Fruit fly (Drosophila melanogaster) whole organism, embryonic: ENCODE data around the gene Rpn11.
A peak's percentile ranks its signal among the peaks of the same experiment; 100 is the strongest.

Source experiments
- Awh ChIP-seq: fragments of 200-800 bp; sonication (Bioruptor generic); IDR thresholded peaks from 2 replicates; pipeline ENCODE4, ENCODE4 v1.3.6; 2022; ENCODE audit warnings: missing biosample characterization, missing genetic modification characterization
- BEAF-32 ChIP-seq: fragments of 200-800 bp; sonication (Bioruptor generic); optimal IDR thresholded peaks from 3 replicates; lab custom pipeline; 2017; ENCODE audit warnings: missing biosample characterization, missing genetic modification characterization, mild to moderate bottlenecking, moderate library complexity, missing genetic modification reagents
- Bteb2 ChIP-seq: fragments of 200-800 bp; sonication (Bioruptor generic); optimal IDR thresholded peaks from 2 replicates; lab custom pipeline; 2016; ENCODE audit warnings: missing biosample characterization, missing genetic modification characterization
- CG10274 ChIP-seq: fragments of 200-800 bp; sonication (Bioruptor generic); optimal IDR thresholded peaks from 3 replicates; lab custom pipeline; 2017; ENCODE audit warnings: missing biosample characterization, mild to moderate bottlenecking, missing genetic modification characterization
- CG10462 ChIP-seq: fragments of 200-800 bp; sonication (Bioruptor generic); optimal IDR thresholded peaks from 2 replicates; lab custom pipeline; 2016; ENCODE audit warnings: missing biosample characterization, missing genetic modification characterization
- CG12391 ChIP-seq: fragments of 200-800 bp; sonication (Bioruptor generic); optimal IDR thresholded peaks from 3 replicates; lab custom pipeline; 2018; ENCODE audit warnings: missing biosample characterization, mild to moderate bottlenecking, missing genetic modification characterization, moderate library complexity
- CG13123 ChIP-seq: fragments of 200-800 bp; sonication (Bioruptor generic); optimal IDR thresholded peaks from 2 replicates; lab custom pipeline; 2016; ENCODE audit warnings: missing biosample characterization, missing genetic modification characterization
- CG14710 ChIP-seq: fragments of 200-800 bp; sonication (Bioruptor generic); optimal IDR thresholded peaks from 3 replicates; lab custom pipeline; 2019; ENCODE audit warnings: missing biosample characterization, mild to moderate bottlenecking, missing genetic modification characterization, moderate library complexity
- CG15514 ChIP-seq: fragments of 200-800 bp; sonication (Bioruptor generic); optimal IDR thresholded peaks from 3 replicates; lab custom pipeline; 2017; ENCODE audit warnings: missing biosample characterization, missing genetic modification characterization, mild to moderate bottlenecking, moderate library complexity, missing genetic modification reagents
- CG15601 ChIP-seq: fragments of 200-800 bp; sonication (Bioruptor generic); optimal IDR thresholded peaks from 3 replicates; lab custom pipeline; 2019; ENCODE audit warnings: missing biosample characterization, mild to moderate bottlenecking, missing genetic modification characterization, moderate library complexity
- CG1603 ChIP-seq: fragments of 200-800 bp; sonication (Bioruptor generic); optimal IDR thresholded peaks from 2 replicates; lab custom pipeline; 2019; ENCODE audit warnings: missing biosample characterization, mild to moderate bottlenecking, missing genetic modification characterization, moderate library complexity
- CG16815 ChIP-seq: fragments of 200-800 bp; sonication (Bioruptor generic); optimal IDR thresholded peaks from 3 replicates; lab custom pipeline; 2017; ENCODE audit warnings: missing biosample characterization, mild to moderate bottlenecking, missing genetic modification characterization
- CG2678 ChIP-seq: fragments of 200-800 bp; sonication (Bioruptor generic); optimal IDR thresholded peaks from 3 replicates; lab custom pipeline; 2019; ENCODE audit warnings: missing biosample characterization, mild to moderate bottlenecking, missing genetic modification characterization, moderate library complexity
- CG3065 ChIP-seq: fragments of 200-800 bp; sonication (Bioruptor generic); optimal IDR thresholded peaks from 2 replicates; lab custom pipeline; 2016; ENCODE audit warnings: missing biosample characterization, missing genetic modification characterization
- CG32767 ChIP-seq: fragments of 200-800 bp; sonication (Bioruptor generic); IDR thresholded peaks from 2 replicates; pipeline ENCODE4 v1.3.6; 2022; ENCODE audit warnings: missing biosample characterization, missing genetic modification characterization
- CG42726 ChIP-seq: fragments of 200-800 bp; sonication (Bioruptor generic); IDR thresholded peaks from 2 replicates; pipeline ENCODE4 v1.3.6; 2022; ENCODE audit warnings: missing biosample characterization, missing genetic modification characterization; ENCODE audit not compliant: partially characterized antibody
- CG6765 ChIP-seq: fragments of 200-800 bp; sonication (Bioruptor generic); optimal IDR thresholded peaks from 3 replicates; lab custom pipeline; 2017; ENCODE audit warnings: missing biosample characterization, mild to moderate bottlenecking, missing genetic modification characterization
- CG6791 ChIP-seq: fragments of 200-800 bp; sonication (Bioruptor generic); IDR thresholded peaks from 3 replicates; pipeline ENCODE4 v1.3.6; 2022; ENCODE audit warnings: missing biosample characterization, missing genetic modification characterization; ENCODE audit not compliant: partially characterized antibody
- CG7987 ChIP-seq: fragments of 200-800 bp; sonication (Bioruptor generic); optimal IDR thresholded peaks from 2 replicates; lab custom pipeline; 2018; ENCODE audit warnings: missing biosample characterization, mild to moderate bottlenecking, missing genetic modification characterization, moderate library complexity
- CG9797 ChIP-seq: fragments of 200-800 bp; sonication (Bioruptor generic); optimal IDR thresholded peaks from 3 replicates; lab custom pipeline; 2018; ENCODE audit warnings: missing biosample characterization, mild to moderate bottlenecking, missing genetic modification characterization
- Dip2 ChIP-seq: fragments of 200-800 bp; sonication (Bioruptor generic); IDR thresholded peaks from 2 replicates; pipeline ENCODE4 v1.3.6; 2022; ENCODE audit warnings: missing biosample characterization, missing genetic modification characterization
- Dll ChIP-seq: fragments of 200-800 bp; sonication (Bioruptor generic); IDR thresholded peaks from 4 replicates; pipeline ENCODE4 v1.3.6; 2022; ENCODE audit warnings: missing biosample characterization, missing genetic modification characterization; ENCODE audit not compliant: partially characterized antibody
- Doc3 ChIP-seq: fragments of 200-800 bp; sonication (Bioruptor generic); IDR thresholded peaks from 3 replicates; pipeline ENCODE4 v1.3.6; 2022; ENCODE audit warnings: missing biosample characterization, missing genetic modification characterization; ENCODE audit not compliant: partially characterized antibody
- Fer1 ChIP-seq: fragments of 200-800 bp; sonication (Bioruptor generic); optimal IDR thresholded peaks from 2 replicates; lab custom pipeline; 2017; ENCODE audit warnings: missing biosample characterization, mild to moderate bottlenecking, missing genetic modification characterization
- Hmr ChIP-seq: fragments of 200-800 bp; sonication (Bioruptor generic); optimal IDR thresholded peaks from 3 replicates; lab custom pipeline; 2017; ENCODE audit warnings: mild to moderate bottlenecking, missing biosample characterization, missing genetic modification reagents, missing genetic modification characterization
- MBD-R2 ChIP-seq: fragments of 200-800 bp; sonication (Bioruptor generic); IDR thresholded peaks from 2 replicates; pipeline ENCODE4 v1.3.6; 2022; ENCODE audit warnings: missing biosample characterization, missing genetic modification characterization
- Med ChIP-seq: fragments of 200-800 bp; sonication (Bioruptor generic); peaks from one replicate; lab custom pipeline; 2016; ENCODE audit warnings: missing biosample characterization, missing genetic modification characterization, mild to moderate bottlenecking, inconsistent platforms, moderate library complexity
- Myb ChIP-seq: fragments of 200-800 bp; sonication (Bioruptor generic); optimal IDR thresholded peaks from 2 replicates; lab custom pipeline; 2016; ENCODE audit warnings: missing biosample characterization, missing genetic modification characterization
- Pdp1 ChIP-seq, 2 experiments: fragments of 200-800 bp; sonication (Bioruptor generic); optimal IDR thresholded peaks; 3 replicates each; lab custom pipeline; 2016; ENCODE audit warnings: missing biosample characterization in 2 of 2, missing genetic modification characterization in 2 of 2, mild to moderate bottlenecking in 1 of 2, moderate library complexity in 1 of 2
- Scr ChIP-seq: fragments of 200-800 bp; sonication (Bioruptor generic); IDR thresholded peaks from 2 replicates; pipeline ENCODE4 v1.3.6; 2022; ENCODE audit warnings: missing biosample characterization, missing genetic modification characterization; ENCODE audit not compliant: partially characterized antibody
- Sry-β ChIP-seq: fragments of 200-800 bp; sonication (Bioruptor generic); optimal IDR thresholded peaks from 2 replicates; lab custom pipeline; 2018; ENCODE audit warnings: missing biosample characterization, mild to moderate bottlenecking, missing genetic modification characterization, moderate library complexity
- YL-1 ChIP-seq: fragments of 200-800 bp; sonication (Bioruptor generic); optimal IDR thresholded peaks from 3 replicates; lab custom pipeline; 2017; ENCODE audit warnings: missing biosample characterization, mild to moderate bottlenecking, missing genetic modification characterization
- dmrt11E ChIP-seq: fragments of 200-800 bp; sonication (Bioruptor generic); optimal IDR thresholded peaks from 3 replicates; lab custom pipeline; 2018; ENCODE audit warnings: missing biosample characterization, mild to moderate bottlenecking, missing genetic modification characterization, moderate library complexity
- fru ChIP-seq: fragments of >200 bp; optimal IDR thresholded peaks from 2 replicates; lab custom pipeline; 2017
- gfzf ChIP-seq: fragments of 200-800 bp; sonication (Bioruptor generic); optimal IDR thresholded peaks from 2 replicates; lab custom pipeline; 2016; ENCODE audit warnings: missing biosample characterization, mild to moderate bottlenecking, missing genetic modification characterization, moderate library complexity
- mirr ChIP-seq: fragments of 200-800 bp; sonication (Bioruptor generic); optimal IDR thresholded peaks from 3 replicates; lab custom pipeline; 2018; ENCODE audit warnings: missing biosample characterization, mild to moderate bottlenecking, missing genetic modification characterization
- nmo ChIP-seq: fragments of 200-800 bp; sonication (Bioruptor generic); optimal IDR thresholded peaks from 2 replicates; lab custom pipeline; 2018; ENCODE audit warnings: missing biosample characterization, mild to moderate bottlenecking, missing genetic modification characterization, moderate library complexity
- nom ChIP-seq: fragments of 200-800 bp; sonication (Bioruptor generic); optimal IDR thresholded peaks from 2 replicates; lab custom pipeline; 2017; ENCODE audit warnings: missing biosample characterization, missing genetic modification characterization, mild to moderate bottlenecking, moderate library complexity, missing genetic modification reagents
- onecut ChIP-seq: fragments of 200-800 bp; sonication (Bioruptor generic); IDR thresholded peaks from 2 replicates; pipeline ENCODE4 v1.3.6; 2022; ENCODE audit warnings: missing biosample characterization, missing genetic modification characterization
- otp ChIP-seq: fragments of 200-800 bp; sonication (Bioruptor generic); IDR thresholded peaks from 3 replicates; pipeline ENCODE4, ENCODE4 v1.3.6; 2022; ENCODE audit warnings: missing biosample characterization, missing genetic modification characterization
- pros ChIP-seq: fragments of 200-800 bp; sonication (Bioruptor generic); optimal IDR thresholded peaks from 3 replicates; lab custom pipeline; 2019; ENCODE audit warnings: missing biosample characterization, mild to moderate bottlenecking, missing genetic modification characterization, moderate library complexity
- sna ChIP-seq: fragments of 200-800 bp; sonication (Bioruptor generic); IDR thresholded peaks from 2 replicates; pipeline ENCODE4 v1.3.6; 2022; ENCODE audit warnings: missing biosample characterization, missing genetic modification characterization; ENCODE audit not compliant: partially characterized antibody
- sqz ChIP-seq: fragments of 200-800 bp; sonication (Bioruptor generic); optimal IDR thresholded peaks from 3 replicates; lab custom pipeline; 2018; ENCODE audit warnings: missing biosample characterization, mild to moderate bottlenecking, missing genetic modification characterization
- stc ChIP-seq: fragments of 200-800 bp; sonication (Bioruptor generic); IDR thresholded peaks from 2 replicates; pipeline ENCODE4 v1.3.6; 2022; ENCODE audit warnings: missing biosample characterization, missing genetic modification characterization
- trem ChIP-seq: fragments of 200-800 bp; optimal IDR thresholded peaks from 3 replicates; lab custom pipeline; 2019; ENCODE audit warnings: missing biosample characterization, mild to moderate bottlenecking, missing genetic modification characterization, moderate library complexity
- unc-4 ChIP-seq: fragments of 200-800 bp; sonication (Bioruptor generic); IDR thresholded peaks from 2 replicates; pipeline ENCODE4 v1.3.6; 2022; ENCODE audit warnings: missing biosample characterization, missing genetic modification characterization; ENCODE audit not compliant: partially characterized antibody
- wdn ChIP-seq: fragments of 200-800 bp; sonication (Bioruptor generic); IDR thresholded peaks from 2 replicates; pipeline ENCODE4 v1.3.6; 2022; ENCODE audit warnings: missing biosample characterization, missing genetic modification characterization
- wek ChIP-seq: fragments of 200-800 bp; sonication (Bioruptor generic); optimal IDR thresholded peaks from 3 replicates; lab custom pipeline; 2018; ENCODE audit warnings: missing biosample characterization, mild to moderate bottlenecking, missing genetic modification characterization, moderate library complexity

The Rpn11 gene

dm6 chr2L:5099790-5100360 is 40.3 kb upstream of the Rpn11 start, which contains the start of gene ND-13A (continued):
- peak; percentile 11 for TF ChIP-seq CG10462 (GFP tag; lab: Kevin White, UChicago)
- TF ChIP-seq Scr (GFP tag; lab: Robert Waterston, UW), result peak; percentile 30; the same call in 1 of the 2 replicates
- peak; percentile 18 for TF ChIP-seq Fer1
- peak; percentile 18 for TF ChIP-seq Myb (GFP tag; lab: Kevin White, UChicago)
- no peak for TF ChIP-seq pros (GFP tag; lab: Kevin White, UChicago)
- peak; percentile 3 for TF ChIP-seq mirr
- TF ChIP-seq CG15514, result peak; percentile 44
- TF ChIP-seq Doc3 (GFP tag; lab: Robert Waterston, UW), result peak; percentile 30; the same call in 1 of the 3 replicates
- TF ChIP-seq BEAF-32 (GFP tag; lab: Kevin White, UChicago), result peak; percentile 18
- peak; percentile 35; the same call in 1 of the 2 replicates for TF ChIP-seq sna
- TF ChIP-seq Dll (GFP tag; lab: Robert Waterston, UW), result 0 out of 4 replicates have a peak, but pooled peaks have one; percentile 34
- peak; percentile 7 for TF ChIP-seq wek (GFP tag; lab: Kevin White, UChicago)
- no peak for TF ChIP-seq CG32767 (GFP tag; lab: Robert Waterston, UW)
- peak; percentile 25 for TF ChIP-seq trem
- peak; percentile 44 for TF ChIP-seq CG7987 (GFP tag; lab: Kevin White, UChicago)
- no peak for TF ChIP-seq CG10274 (GFP tag; lab: Kevin White, UChicago)
- peak; percentile 22 for TF ChIP-seq Hmr (GFP tag; lab: Kevin White, UChicago)
- TF ChIP-seq Dip2 (GFP tag; lab: Robert Waterston, UW), result no peak
- no peak for TF ChIP-seq CG16815
- TF ChIP-seq CG42726 (GFP tag; lab: Robert Waterston, UW), result 0 out of 2 replicates have a peak, but pooled peaks have one; percentile 35
- TF ChIP-seq CG13123 (GFP tag; lab: Kevin White, UChicago), result no peak
- TF ChIP-seq Sry-β (GFP tag; lab: Kevin White, UChicago), result no peak
- peak; percentile 67 for TF ChIP-seq YL-1 (GFP tag; lab: Kevin White, UChicago)
- peak; percentile 5 for TF ChIP-seq sqz (GFP tag; lab: Kevin White, UChicago)
- no peak for TF ChIP-seq CG3065 (GFP tag; lab: Kevin White, UChicago)
- peak; percentile 4 for TF ChIP-seq CG12391 (tag; lab: Kevin White, UChicago)
- TF ChIP-seq CG2678 (tag; lab: Kevin White, UChicago), result no peak
- TF ChIP-seq CG6791, result peak; percentile 35; the same call in 1 of the 3 replicates
- no peak for TF ChIP-seq otp
- peak; percentile 39; the same call in 1 of the 2 replicates for TF ChIP-seq unc-4 (GFP tag; lab: Robert Waterston, UW)
- TF ChIP-seq CG1603 (tag; lab: Kevin White, UChicago), result peak; percentile 40
- peak; percentile 9; the same call in 1 of the 2 replicates for TF ChIP-seq stc (GFP tag; lab: Robert Waterston, UW)
- peak; percentile 13 for TF ChIP-seq CG14710
- TF ChIP-seq MBD-R2 (GFP tag; lab: Robert Waterston, UW), result peak; percentile 82
- TF ChIP-seq dmrt11E (tag; lab: Kevin White, UChicago), result no peak
- TF ChIP-seq Awh (GFP tag; lab: Robert Waterston, UW), result no peak
- no peak for TF ChIP-seq CG6765 (GFP tag; lab: Kevin White, UChicago)
- peak; percentile 47 for TF ChIP-seq Med (GFP tag; lab: Kevin White, UChicago)
- peak; percentile 25 for TF ChIP-seq gfzf (GFP tag; lab: Kevin White, UChicago)
- no peak for TF ChIP-seq wdn (GFP tag; lab: Robert Waterston, UW)
- TF ChIP-seq CG9797 (GFP tag; lab: Kevin White, UChicago), result peak; percentile 61
- no peak for TF ChIP-seq fru (lab: Kevin White, UChicago)
- no peak for TF ChIP-seq Bteb2 (GFP tag; lab: Kevin White, UChicago)
- TF ChIP-seq nom (GFP tag; lab: Kevin White, UChicago), result peak; percentile 36
- TF ChIP-seq CG15601 (tag; lab: Kevin White, UChicago), result peak; percentile 9
- TF ChIP-seq onecut, result no peak
- TF ChIP-seq nmo (GFP tag; lab: Kevin White, UChicago), result peak; percentile 9
- peak in 1 of 2 experiments; percentile 93 for TF ChIP-seq Pdp1 (GFP tag; optimal IDR thresholded peaks at IDR 0.05; lab: Kevin White, UChicago)
